Worm (Caenorhabditis elegans) whole organism, young adult: ENCODE measurements around the gene npr-40.

ENCODE experiments used
- D2030.7 ChIP-seq: fragments of 200-800 bp; sonication (Bioruptor generic); IDR thresholded peaks from 2 replicates; pipeline ENCODE4 v1.3.6; 2022; ENCODE audit warnings: missing genetic modification reagents, missing genetic modification characterization, missing compliant biosample characterization
- T07F8.4 ChIP-seq: sonication (generic microtip); optimal IDR thresholded peaks from 2 replicates; lab custom pipeline; 2016; ENCODE audit warnings: mild to moderate bottlenecking, missing genetic modification characterization, moderate library complexity, missing compliant biosample characterization
- ama-1 ChIP-seq, 3 experiments: fragments of 150-350 bp in 1 of 3; sonication (generic microtip) in 2 of 3; optimal IDR thresholded peaks; 2 replicates each; lab custom pipeline; 2014 to 2018; ENCODE audit warnings: missing biosample characterization in 2 of 3, missing genetic modification characterization in 2 of 3, missing genetic modification reagents in 2 of 3
- efl-1 ChIP-seq: fragments of 150-350 bp; optimal IDR thresholded peaks from 2 replicates; lab custom pipeline; 2014; ENCODE audit warnings: missing biosample characterization, missing genetic modification reagents, missing genetic modification characterization
- hlh-26 ChIP-seq: fragments of 200-800 bp; sonication (Bioruptor generic); conservative IDR thresholded peaks from 2 replicates; pipeline ENCODE4 v1.3.6; 2022; ENCODE audit warnings: missing genetic modification reagents, missing genetic modification characterization, missing compliant biosample characterization
- nhr-179 ChIP-seq: sonication (generic microtip); optimal IDR thresholded peaks from 2 replicates; lab custom pipeline; 2016; ENCODE audit warnings: mild to moderate bottlenecking, missing genetic modification characterization, missing compliant biosample characterization
- sdz-38 ChIP-seq: sonication (generic microtip); optimal IDR thresholded peaks from 2 replicates; lab custom pipeline; 2016; ENCODE audit warnings: missing genotype, missing genetic modification characterization, missing compliant biosample characterization
- sptf-2 ChIP-seq: fragments of 200-800 bp; sonication (Bioruptor generic); optimal IDR thresholded peaks from 2 replicates; lab custom pipeline; 2018; ENCODE audit warnings: mild to moderate bottlenecking, missing genetic modification characterization, missing compliant biosample characterization

- TF ChIP-seq ama-1 (optimal IDR thresholded peaks at IDR 0.05; lab: Kevin White, UChicago) (no peak), ama-1 (GFP tag; optimal IDR thresholded peaks at IDR 0.05; lab: Kevin White, UChicago) (no peak), sptf-2 (GFP tag; lab: Kevin White, UChicago) (no peak), nhr-179 (tag; lab: Kevin White, UChicago) (no peak), sdz-38 (tag; lab: Kevin White, UChicago) (no peak), D2030.7 (GFP tag; lab: Robert Waterston, UW) (no peak), efl-1 (GFP tag; lab: Kevin White, UChicago) (no peak), hlh-26 (no peak), T07F8.4 (tag; lab: Kevin White, UChicago) (no peak)
Observed at ce11 chrX:14888188-14888587, 30.4 kb upstream of the npr-40 start, which contains the start of gene daf-6.
